Worm (Caenorhabditis elegans) whole organism, L1 larva: Measurements from ENCODE around the gene F52H2.5.

ENCODE experiments used
- C16A3.4 ChIP-seq: fragments of 150-350 bp; optimal IDR thresholded peaks from 2 replicates; lab custom pipeline; 2014; ENCODE audit warnings: missing biosample characterization, missing genetic modification characterization
- C34B4.2 ChIP-seq: sonication (generic microtip); optimal IDR thresholded peaks from 2 replicates; lab custom pipeline; 2017; ENCODE audit warnings: mild to moderate bottlenecking, missing genetic modification characterization, missing compliant biosample characterization
- F16B12.6 ChIP-seq: fragments of 150-350 bp; optimal IDR thresholded peaks from 2 replicates; lab custom pipeline; 2014; ENCODE audit warnings: missing biosample characterization, missing genetic modification characterization
- alr-1 ChIP-seq: fragments of 200-800 bp; sonication (Bioruptor generic); optimal IDR thresholded peaks from 2 replicates; lab custom pipeline; 2018; ENCODE audit warnings: borderline replicate concordance, mild to moderate bottlenecking, missing genetic modification characterization, missing compliant biosample characterization
- ama-1 ChIP-seq: fragments of 150-350 bp; optimal IDR thresholded peaks from 2 replicates; lab custom pipeline; 2014
- blmp-1 ChIP-seq: fragments of 150-350 bp; optimal IDR thresholded peaks from 2 replicates; lab custom pipeline; 2014; ENCODE audit warnings: missing biosample characterization, missing genetic modification characterization
- ces-1 ChIP-seq: fragments of 150-350 bp; optimal IDR thresholded peaks from 2 replicates; lab custom pipeline; 2014; ENCODE audit warnings: missing biosample characterization, missing genetic modification reagents, missing genetic modification characterization
- dpl-1 ChIP-seq, 3 experiments: fragments of 150-350 bp in 2 of 3; sonication (generic microtip) in 1 of 3; optimal IDR thresholded peaks; 2 replicates each; lab custom pipeline; 2014 to 2017; ENCODE audit warnings: missing biosample characterization in 3 of 3, missing genetic modification characterization in 3 of 3, missing genetic modification reagents in 3 of 3
- dsc-1 ChIP-seq: sonication (generic microtip); optimal IDR thresholded peaks from 2 replicates; lab custom pipeline; 2016; ENCODE audit warnings: mild to moderate bottlenecking, missing genetic modification characterization, missing compliant biosample characterization
- efl-1 ChIP-seq, 4 experiments: fragments of 150-350 bp; optimal IDR thresholded peaks in 3 of 4; peaks in 1 of 4; 1 replicate in 1 of 4; 2 replicates in 3 of 4; lab custom pipeline; 2014; ENCODE audit warnings: missing biosample characterization in 2 of 4, missing genetic modification characterization in 2 of 4, missing genetic modification reagents in 2 of 4
- efl-3 ChIP-seq: fragments of 200-800 bp; sonication (Bioruptor generic); optimal IDR thresholded peaks from 2 replicates; lab custom pipeline; 2018; ENCODE audit warnings: mild to moderate bottlenecking, missing genetic modification characterization, missing compliant biosample characterization
- egl-13 ChIP-seq: sonication (generic microtip); optimal IDR thresholded peaks from 2 replicates; lab custom pipeline; 2016; ENCODE audit warnings: missing genotype, missing genetic modification reagents, missing genetic modification characterization, missing compliant biosample characterization
- egl-27 ChIP-seq, 2 experiments: fragments of 150-350 bp in 1 of 2; sonication (generic microtip); optimal IDR thresholded peaks; 3 replicates each; lab custom pipeline; 2017 to 2018; ENCODE audit warnings: missing biosample characterization in 2 of 2, missing genetic modification characterization in 2 of 2, missing genetic modification reagents in 2 of 2
- elt-2 ChIP-seq: sonication (generic microtip); optimal IDR thresholded peaks from 2 replicates; lab custom pipeline; 2016; ENCODE audit warnings: missing genetic modification characterization, mild to moderate bottlenecking, inconsistent platforms, missing compliant biosample characterization, missing genetic modification reagents
- fkh-10 ChIP-seq: sonication (generic microtip); optimal IDR thresholded peaks from 2 replicates; lab custom pipeline; 2017; ENCODE audit warnings: missing biosample characterization, missing genetic modification reagents, missing genetic modification characterization
- grh-1 ChIP-seq: fragments of 200-800 bp; sonication (Bioruptor generic); IDR thresholded peaks from 2 replicates; pipeline ENCODE4 v1.3.6; 2022; ENCODE audit warnings: missing genetic modification reagents, missing genetic modification characterization, missing compliant biosample characterization
- hlh-4 ChIP-seq: sonication (generic microtip); optimal IDR thresholded peaks from 2 replicates; lab custom pipeline; 2016; ENCODE audit warnings: mild to moderate bottlenecking, missing genetic modification characterization, missing compliant biosample characterization
- hpl-2 ChIP-seq: fragments of 150-350 bp; optimal IDR thresholded peaks from 2 replicates; lab custom pipeline; 2014; ENCODE audit warnings: missing biosample characterization, missing genetic modification reagents, missing genetic modification characterization
- irx-1 ChIP-seq: sonication (generic microtip); optimal IDR thresholded peaks from 2 replicates; lab custom pipeline; 2016; ENCODE audit warnings: missing genetic modification characterization, missing compliant biosample characterization
- jun-1 ChIP-seq: fragments of 150-350 bp; optimal IDR thresholded peaks from 2 replicates; lab custom pipeline; 2014; ENCODE audit warnings: missing biosample characterization, missing genetic modification reagents, missing genetic modification characterization
- lin-13 ChIP-seq: fragments of 150-350 bp; optimal IDR thresholded peaks from 2 replicates; lab custom pipeline; 2014; ENCODE audit warnings: missing biosample characterization, missing genetic modification reagents, missing genetic modification characterization
- lin-14 ChIP-seq: fragments of 200-800 bp; sonication (Bioruptor generic); optimal IDR thresholded peaks from 2 replicates; lab custom pipeline; 2018; ENCODE audit warnings: mild to moderate bottlenecking, missing genetic modification characterization, moderate library complexity, missing compliant biosample characterization
- lin-35 ChIP-seq, 2 experiments: fragments of 150-350 bp; optimal IDR thresholded peaks; 2 replicates each; lab custom pipeline; 2014; ENCODE audit warnings: missing biosample characterization in 2 of 2, missing genetic modification characterization in 2 of 2, missing genetic modification reagents in 2 of 2
- lin-39 ChIP-seq: fragments of 150-350 bp; optimal IDR thresholded peaks from 2 replicates; lab custom pipeline; 2014; ENCODE audit warnings: missing biosample characterization, missing genetic modification reagents, missing genetic modification characterization
- lir-3 ChIP-seq: sonication (generic microtip); optimal IDR thresholded peaks from 2 replicates; lab custom pipeline; 2016; ENCODE audit warnings: mild to moderate bottlenecking, missing genetic modification characterization, moderate library complexity, missing compliant biosample characterization; ENCODE audit not compliant: poor library complexity
- lsy-2 ChIP-seq, 2 experiments: fragments of 150-350 bp; optimal IDR thresholded peaks; 2 replicates each; lab custom pipeline; 2014; ENCODE audit warnings: missing biosample characterization in 2 of 2, missing genetic modification characterization in 2 of 2
- mdl-1 ChIP-seq, 2 experiments: fragments of 150-350 bp; optimal IDR thresholded peaks; 2 replicates each; lab custom pipeline; 2014 to 2017; ENCODE audit warnings: missing biosample characterization in 2 of 2, missing genetic modification characterization in 2 of 2, inconsistent platforms in 1 of 2
- mef-2 ChIP-seq: fragments of 150-350 bp; optimal IDR thresholded peaks from 2 replicates; lab custom pipeline; 2014; ENCODE audit warnings: missing biosample characterization, missing genetic modification characterization
- nhr-12 ChIP-seq: sonication (generic microtip); optimal IDR thresholded peaks from 2 replicates; lab custom pipeline; 2017; ENCODE audit warnings: missing biosample characterization, missing genetic modification characterization
- nhr-19 ChIP-seq: fragments of 200-800 bp; sonication (Bioruptor generic); conservative IDR thresholded peaks from 2 replicates; pipeline ENCODE4 v1.3.6; 2022; ENCODE audit warnings: missing genetic modification characterization, missing compliant biosample characterization
- nhr-28 ChIP-seq: fragments of 150-350 bp; optimal IDR thresholded peaks from 2 replicates; lab custom pipeline; 2014; ENCODE audit warnings: missing biosample characterization, missing genetic modification characterization
- nhr-47 ChIP-seq: sonication (generic microtip); optimal IDR thresholded peaks from 2 replicates; lab custom pipeline; 2016; ENCODE audit warnings: mild to moderate bottlenecking, missing genetic modification characterization, moderate library complexity, missing compliant biosample characterization
- nhr-71 ChIP-seq: sonication (generic microtip); optimal IDR thresholded peaks from 2 replicates; lab custom pipeline; 2016; ENCODE audit warnings: mild to moderate bottlenecking, missing genetic modification characterization, moderate library complexity, missing compliant biosample characterization
- nhr-77 ChIP-seq: fragments of 150-350 bp; optimal IDR thresholded peaks from 2 replicates; lab custom pipeline; 2014; ENCODE audit warnings: missing biosample characterization, missing genetic modification characterization
- nhr-85 ChIP-seq: sonication (generic microtip); peaks from one replicate; lab custom pipeline; 2016; ENCODE audit warnings: missing genetic modification characterization, inconsistent platforms, missing compliant biosample characterization
- pag-3 ChIP-seq: sonication (generic microtip); optimal IDR thresholded peaks from 2 replicates; lab custom pipeline; 2017; ENCODE audit warnings: missing genetic modification characterization, mild to moderate bottlenecking, missing compliant biosample characterization, antibody characterized with exemption, borderline replicate concordance; ENCODE audit not compliant: insufficient read depth
- pax-3 ChIP-seq: fragments of 200-800 bp; sonication (Bioruptor generic); optimal IDR thresholded peaks from 2 replicates; lab custom pipeline; 2018; ENCODE audit warnings: mild to moderate bottlenecking, missing genetic modification characterization, moderate library complexity, missing compliant biosample characterization
- sox-4 ChIP-seq: sonication (generic microtip); optimal IDR thresholded peaks from 2 replicates; lab custom pipeline; 2016; ENCODE audit warnings: missing genetic modification characterization, missing compliant biosample characterization
- sup-37 ChIP-seq: fragments of 200-800 bp; sonication (Bioruptor generic); optimal IDR thresholded peaks from 2 replicates; lab custom pipeline; 2018; ENCODE audit warnings: mild to moderate bottlenecking, missing genetic modification characterization, missing compliant biosample characterization
- tbx-2 ChIP-seq: sonication (generic microtip); optimal IDR thresholded peaks from 2 replicates; lab custom pipeline; 2016; ENCODE audit warnings: missing genetic modification characterization, missing compliant biosample characterization
- unc-30 ChIP-seq: sonication (generic microtip); optimal IDR thresholded peaks from 2 replicates; lab custom pipeline; 2017; ENCODE audit warnings: missing biosample characterization, missing genetic modification characterization
- xbp-1 ChIP-seq: sonication (generic microtip); optimal IDR thresholded peaks from 2 replicates; lab custom pipeline; 2016; ENCODE audit warnings: missing genetic modification characterization, missing compliant biosample characterization

The F52H2.5 gene

ce11 chrX:2604358-2605016 is 44.6 kb upstream of the F52H2.5 start (continued):
- no peak for TF ChIP-seq lin-35 (GFP tag; optimal IDR thresholded peaks at IDR 0.05; lab: Kevin White, UChicago)
- no peak for TF ChIP-seq blmp-1 (tag; lab: Kevin White, UChicago)
- 0 out of 2 replicates have a peak, but pooled peaks have one; percentile 11 for TF ChIP-seq nhr-19
- no peak for TF ChIP-seq efl-3 (GFP tag; lab: Kevin White, UChicago)
- TF ChIP-seq dsc-1 (tag; lab: Kevin White, UChicago), result peak; percentile 94
- no peak for TF ChIP-seq F16B12.6
- no peak for TF ChIP-seq lir-3 (tag; lab: Kevin White, UChicago)
- TF ChIP-seq egl-27 (tag; optimal IDR thresholded peaks at IDR 0.05; lab: Kevin White, UChicago), result no peak
- TF ChIP-seq tbx-2 (tag; lab: Kevin White, UChicago), result no peak
- no peak for TF ChIP-seq mef-2 (tag; lab: Kevin White, UChicago)
- TF ChIP-seq nhr-77, result no peak
- TF ChIP-seq lin-39, result no peak
- TF ChIP-seq elt-2 (tag; lab: Kevin White, UChicago), result no peak
- TF ChIP-seq mdl-1 (tag; optimal IDR thresholded peaks at IDR 0.05; lab: Kevin White, UChicago), result no peak
- no peak for TF ChIP-seq irx-1 (tag; lab: Kevin White, UChicago)
- TF ChIP-seq nhr-28 (tag; lab: Kevin White, UChicago), result no peak
- TF ChIP-seq grh-1, result no peak
- TF ChIP-seq nhr-12 (tag; lab: Kevin White, UChicago), result no peak
- no peak for TF ChIP-seq hpl-2
- peak; percentile 85 for TF ChIP-seq unc-30 (tag; lab: Kevin White, UChicago)
- TF ChIP-seq lsy-2 (tag; optimal IDR thresholded peaks at IDR 0.05; lab: Kevin White, UChicago), result peak; percentile 0 to 25
- peak; percentile 29 for TF ChIP-seq egl-13 (tag; lab: Kevin White, UChicago)
- no peak for TF ChIP-seq sup-37 (GFP tag; lab: Kevin White, UChicago)
- TF ChIP-seq pag-3, result no peak
- no peak for TF ChIP-seq hlh-4
- TF ChIP-seq dpl-1 (GFP tag; optimal IDR thresholded peaks at IDR 0.05; lab: Kevin White, UChicago), result no peak
- TF ChIP-seq sox-4, result peak; percentile 64
- no peak for TF ChIP-seq efl-1 (optimal IDR thresholded peaks at IDR 0.05; lab: Kevin White, UChicago)
- TF ChIP-seq efl-1 (GFP tag; optimal IDR thresholded peaks at IDR 0.05 in 1 of 2; lab: Kevin White, UChicago), result no peak
- peak; percentile 55 for TF ChIP-seq nhr-47 (tag; lab: Kevin White, UChicago)
- no peak for TF ChIP-seq nhr-85 (tag; lab: Kevin White, UChicago)
- TF ChIP-seq ces-1 (GFP tag; lab: Kevin White, UChicago), result no peak
- TF ChIP-seq lin-13, result no peak
- no peak for TF ChIP-seq C16A3.4 (tag; lab: Kevin White, UChicago)
- TF ChIP-seq C34B4.2, result no peak
- TF ChIP-seq xbp-1 (tag; lab: Kevin White, UChicago), result no peak
- TF ChIP-seq pax-3 (tag; lab: Kevin White, UChicago), result peak; percentile 71
- no peak for TF ChIP-seq jun-1
- no peak for TF ChIP-seq ama-1 (lab: Kevin White, UChicago)
- TF ChIP-seq alr-1 (tag; lab: Kevin White, UChicago), result no peak
- peak; percentile 53 for TF ChIP-seq nhr-71 (tag; lab: Kevin White, UChicago)

ce11 chrX:2601025-2601705 is 41.3 kb upstream of the F52H2.5 start:
- TF ChIP-seq fkh-10 (GFP tag; lab: Kevin White, UChicago), result peak; percentile 85
- no peak for TF ChIP-seq lsy-2 (tag; optimal IDR thresholded peaks at IDR 0.05; lab: Kevin White, UChicago)
- no peak for TF ChIP-seq egl-27 (tag; optimal IDR thresholded peaks at IDR 0.05; lab: Kevin White, UChicago)
- TF ChIP-seq mdl-1 (tag; optimal IDR thresholded peaks at IDR 0.05; lab: Kevin White, UChicago), result peak in 1 of 2 experiments; percentile 3
- peak; percentile 1 for TF ChIP-seq lin-13
- peak; percentile 66 for TF ChIP-seq lin-14 (GFP tag; lab: Kevin White, UChicago)
